Fruit fly (Drosophila melanogaster): Measurements from ENCODE around the gene CG33333.

The CG33333 gene

DNA sequence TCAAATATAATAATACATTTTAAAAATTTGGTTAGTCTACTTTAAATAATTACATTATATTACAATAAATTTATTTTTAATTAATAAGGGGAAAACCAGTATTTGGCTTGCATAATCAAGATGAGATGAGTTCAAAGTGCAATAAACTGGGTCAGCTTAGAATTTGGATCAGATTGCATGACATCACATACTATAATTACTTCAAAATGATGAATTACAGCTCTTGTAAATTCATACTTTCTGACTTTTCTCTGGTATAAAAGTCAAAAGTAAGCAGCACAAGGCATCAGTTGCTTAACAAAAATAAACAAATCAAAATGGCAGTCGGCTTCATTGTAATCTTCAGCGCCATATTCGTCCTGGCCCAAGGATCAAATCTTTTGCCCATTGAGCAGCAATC lies at the start of gene CG33333:
Gene CG33333, plus strand, starts transcription at position 301 of the 400 bp plus-strand sequence.
- TF ChIP-seq noc (tag; optimal IDR thresholded peaks at IDR 0.05): no peak

DNA sequence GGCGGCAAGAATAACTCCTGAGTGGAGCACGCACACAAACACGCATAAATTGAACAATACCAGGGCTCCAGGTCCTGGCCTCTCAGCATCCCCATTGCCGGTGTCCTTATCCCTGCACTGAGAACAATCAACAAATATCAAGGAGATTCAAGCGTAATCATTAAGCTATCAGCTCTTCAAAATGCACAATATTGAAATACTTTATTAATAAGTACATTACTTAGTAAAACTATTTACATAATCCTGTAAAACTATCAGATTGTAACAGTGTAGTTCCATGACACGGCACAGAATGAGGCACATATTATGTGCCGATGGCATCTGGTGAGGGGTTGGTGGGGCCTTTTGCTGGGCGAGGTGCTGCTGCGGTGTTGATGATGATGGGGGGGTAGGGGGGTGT lies 46.2 kb upstream of the CG33333 start:
- no peak for TF ChIP-seq noc (tag; optimal IDR thresholded peaks at IDR 0.05)

dm6 chr3R:17377503-17377902 lies 39.8 kb upstream of the CG33333 start:
- TF ChIP-seq noc (tag; optimal IDR thresholded peaks at IDR 0.05): no peak

- TF ChIP-seq noc (tag; optimal IDR thresholded peaks at IDR 0.05): no peak
These were observed 38.2 kb upstream of the CG33333 start for dm6 chr3R:17379051-17379450.

- TF ChIP-seq noc (tag; optimal IDR thresholded peaks at IDR 0.05): no peak
These were observed 37.5 kb upstream of the CG33333 start, which contains the start of gene lute for dm6 chr3R:17379742-17380141. TSS of gene lute (plus strand) at chr3R:17379944.

- TF ChIP-seq noc (tag; optimal IDR thresholded peaks at IDR 0.05): no peak
These were observed 35.4 kb upstream of the CG33333 start for dm6 chr3R:17381916-17382315.

DNA sequence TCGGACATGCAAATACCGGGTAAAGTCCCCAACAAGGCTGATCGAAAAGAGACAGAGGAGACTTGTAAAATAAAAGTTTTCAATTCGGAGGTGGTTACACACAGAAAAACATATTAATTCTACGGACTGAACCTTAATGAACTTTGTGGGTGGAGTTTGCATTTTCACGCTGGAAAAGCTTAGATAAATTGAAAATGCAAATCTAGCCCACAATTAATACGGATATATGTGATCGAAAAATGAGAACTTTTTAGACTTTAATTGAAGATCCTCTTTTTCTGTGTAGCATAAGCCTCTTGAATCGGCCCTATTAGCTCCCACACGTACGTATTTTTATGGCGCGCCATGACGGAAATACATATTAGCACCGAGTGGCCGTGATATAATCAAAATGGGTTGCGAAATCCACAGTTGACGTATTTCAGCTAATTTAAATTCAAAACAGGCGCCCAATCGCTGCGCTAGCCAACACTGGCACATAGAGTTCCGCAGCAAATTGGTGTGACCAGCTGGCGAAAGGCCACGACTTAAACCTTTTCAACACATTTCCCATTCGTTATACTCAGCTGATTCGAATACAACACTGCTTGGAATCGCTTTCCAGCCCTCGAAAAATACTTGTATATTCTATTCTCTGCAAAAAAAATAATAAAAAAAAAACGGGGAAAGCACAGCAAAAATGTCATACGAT lies 31.8 kb upstream of the CG33333 start:
- TF ChIP-seq noc (tag; optimal IDR thresholded peaks at IDR 0.05): no peak

- TF ChIP-seq noc (tag; optimal IDR thresholded peaks at IDR 0.05): peak; percentile 32
These were observed 31.0 kb upstream of the CG33333 start for dm6 chr3R:17386168-17386819.

- peak; percentile 97 for TF ChIP-seq noc (tag; optimal IDR thresholded peaks at IDR 0.05)
These were observed 25.9 kb upstream of the CG33333 start, which contains the start of the genes Brf and sds22 for dm6 chr3R:17391313-17391845. TSS of gene Brf (minus strand) at chr3R:17391337. TSS of gene sds22 (plus strand) at chr3R:17391594.

- TF ChIP-seq noc (tag; optimal IDR thresholded peaks at IDR 0.05): peak; percentile 69
These were observed 22.7 kb upstream of the CG33333 start, which contains the start of gene CREG for dm6 chr3R:17394318-17395188. TSS of gene CREG (minus strand) at chr3R:17394640.

DNA sequence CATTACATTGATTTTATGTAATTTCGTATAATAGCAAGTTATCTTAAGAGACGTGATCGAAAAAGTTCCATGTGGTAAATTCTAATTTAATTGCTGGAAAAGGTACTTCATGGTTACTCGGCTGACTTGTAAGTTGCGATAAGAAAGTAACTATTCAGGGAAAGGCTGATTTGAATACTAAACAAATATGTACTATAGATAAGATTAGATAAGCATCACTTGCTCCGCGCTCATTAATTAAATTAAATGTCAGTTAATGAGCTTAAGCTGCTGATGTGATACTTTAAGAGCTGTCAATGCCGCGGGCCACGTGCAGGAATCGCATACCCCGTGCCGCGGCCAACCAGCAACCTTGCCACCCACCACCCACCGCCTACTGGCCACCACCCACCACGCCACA lies 17.2 kb upstream of the CG33333 start:
- no peak for TF ChIP-seq noc (tag; optimal IDR thresholded peaks at IDR 0.05)

dm6 chr3R:17400675-17401118 lies 16.6 kb upstream of the CG33333 start:
- no peak for TF ChIP-seq noc (tag; optimal IDR thresholded peaks at IDR 0.05)

DNA sequence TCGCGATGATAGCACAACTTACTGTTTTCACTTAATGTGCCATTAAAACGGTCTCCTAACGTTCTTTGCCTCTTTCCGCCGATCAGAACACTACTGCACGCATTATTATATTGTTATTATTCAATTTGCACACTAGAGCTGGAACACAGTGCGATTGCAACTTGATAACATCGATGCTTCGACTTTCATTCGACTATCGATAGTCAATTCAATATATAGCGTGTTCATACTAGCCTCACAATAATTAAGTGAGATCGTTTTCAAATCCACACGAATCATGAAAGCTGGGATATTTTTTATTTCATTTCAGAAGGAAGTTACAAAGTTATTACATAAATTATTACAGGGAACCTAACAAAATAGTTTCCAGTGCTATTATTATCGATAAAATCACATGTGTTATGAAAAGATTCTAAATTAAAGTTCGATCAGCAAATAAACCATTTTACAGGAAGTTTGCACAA lies 15.9 kb upstream of the CG33333 start:
- TF ChIP-seq noc (tag; optimal IDR thresholded peaks at IDR 0.05): no peak

dm6 chr3R:17402434-17402833 lies 14.8 kb upstream of the CG33333 start, which contains the start of gene Sur-8:
TSS of gene Sur-8 (minus strand) at chr3R:17402515.
- TF ChIP-seq noc (tag; optimal IDR thresholded peaks at IDR 0.05): no peak

dm6 chr3R:17403188-17403587 lies 14.1 kb upstream of the CG33333 start, which contains the start of gene CG34279:
TSS of gene CG34279 (minus strand) at chr3R:17403288.
- TF ChIP-seq noc (tag; optimal IDR thresholded peaks at IDR 0.05): no peak

dm6 chr3R:17403618-17404017 lies 13.6 kb upstream of the CG33333 start, which contains the start of gene CG34280:
TSS of gene CG34280 (minus strand) at chr3R:17403718.
- no peak for TF ChIP-seq noc (tag; optimal IDR thresholded peaks at IDR 0.05)

Measured in whole organism, larva.